Worm (Caenorhabditis elegans) whole organism, young adult: ENCODE results near the gene fbxb-77.

ENCODE experiments used
- B0035.1 ChIP-seq: sonication (generic microtip); optimal IDR thresholded peaks from 2 replicates; lab custom pipeline; 2016; ENCODE audit warnings: missing genetic modification characterization, mild to moderate bottlenecking, missing compliant biosample characterization, missing genotype, missing genetic modification reagents
- C06A6.2 ChIP-seq: fragments of 200-800 bp; sonication (Bioruptor generic); conservative IDR thresholded peaks from 2 replicates; pipeline ENCODE4 v1.3.6; 2022; ENCODE audit warnings: missing genetic modification characterization, missing compliant biosample characterization
- C17E4.6 ChIP-seq: fragments of 200-800 bp; sonication (Bioruptor generic); IDR thresholded peaks from 2 replicates; pipeline ENCODE4 v1.3.6; 2022; ENCODE audit warnings: missing genetic modification reagents, missing genetic modification characterization, missing compliant biosample characterization
- D2030.7 ChIP-seq: fragments of 200-800 bp; sonication (Bioruptor generic); IDR thresholded peaks from 2 replicates; pipeline ENCODE4 v1.3.6; 2022; ENCODE audit warnings: missing genetic modification reagents, missing genetic modification characterization, missing compliant biosample characterization
- F52B5.7 ChIP-seq: sonication (generic microtip); optimal IDR thresholded peaks from 2 replicates; lab custom pipeline; 2016; ENCODE audit warnings: mild to moderate bottlenecking, missing genetic modification characterization, missing compliant biosample characterization
- F55B11.4 ChIP-seq: sonication (generic microtip); optimal IDR thresholded peaks from 2 replicates; lab custom pipeline; 2016; ENCODE audit warnings: missing compliant biosample characterization, missing genetic modification characterization, borderline replicate concordance; ENCODE audit not compliant: insufficient read depth
- K11D2.4 ChIP-seq: fragments of 200-800 bp; sonication (Bioruptor generic); IDR thresholded peaks from 2 replicates; pipeline ENCODE4 v1.3.6; 2022; ENCODE audit warnings: missing genetic modification reagents, missing genetic modification characterization, missing compliant biosample characterization
- T26A5.8 ChIP-seq: sonication (generic microtip); optimal IDR thresholded peaks from 2 replicates; lab custom pipeline; 2016; ENCODE audit warnings: missing genetic modification characterization, missing compliant biosample characterization
- ZK185.1 ChIP-seq: sonication (generic microtip); optimal IDR thresholded peaks from 2 replicates; lab custom pipeline; 2016; ENCODE audit warnings: mild to moderate bottlenecking, missing genetic modification characterization, missing compliant biosample characterization; ENCODE audit not compliant: poor library complexity, severe bottlenecking
- aptf-3 ChIP-seq: fragments of 200-800 bp; sonication (Bioruptor generic); IDR thresholded peaks from 2 replicates; pipeline ENCODE4 v1.3.6; 2022; ENCODE audit warnings: missing genetic modification characterization, missing compliant biosample characterization
- attf-3 ChIP-seq: fragments of 200-800 bp; sonication (Bioruptor generic); conservative IDR thresholded peaks from 2 replicates; pipeline ENCODE4 v1.3.6; 2022; ENCODE audit warnings: missing genetic modification reagents, missing genetic modification characterization, missing compliant biosample characterization
- attf-5 ChIP-seq: fragments of 200-800 bp; sonication (Bioruptor generic); optimal IDR thresholded peaks from 2 replicates; lab custom pipeline; 2018; ENCODE audit warnings: mild to moderate bottlenecking, missing genetic modification characterization, missing compliant biosample characterization
- bed-1 ChIP-seq: fragments of 200-800 bp; sonication (Bioruptor generic); IDR thresholded peaks from 2 replicates; pipeline ENCODE4 v1.3.6; 2022; ENCODE audit warnings: missing genetic modification reagents, missing genetic modification characterization, missing compliant biosample characterization
- bed-2 ChIP-seq: fragments of 200-800 bp; sonication (Bioruptor generic); IDR thresholded peaks from 2 replicates; pipeline ENCODE4 v1.3.6; 2022; ENCODE audit warnings: missing genetic modification reagents, missing genetic modification characterization, missing compliant biosample characterization
- ccch-3 ChIP-seq: fragments of 200-800 bp; sonication (Bioruptor generic); optimal IDR thresholded peaks from 2 replicates; lab custom pipeline; 2018; ENCODE audit warnings: mild to moderate bottlenecking, missing genetic modification characterization, missing compliant biosample characterization
- cebp-1 ChIP-seq, 2 experiments: fragments of 200-800 bp in 1 of 2; sonication (Bioruptor generic) in 1 of 2; sonication (generic microtip) in 1 of 2; IDR thresholded peaks in 1 of 2; optimal IDR thresholded peaks in 1 of 2; 2 replicates each; pipeline versions ENCODE4 v1.3.6 to Lab custom; 2017 to 2022; ENCODE audit warnings: missing compliant biosample characterization in 2 of 2, missing genetic modification characterization in 2 of 2, mild to moderate bottlenecking in 1 of 2, missing genetic modification reagents in 1 of 2, moderate library complexity in 1 of 2
- cebp-2 ChIP-seq: fragments of 200-800 bp; sonication (Bioruptor generic); IDR thresholded peaks from 2 replicates; pipeline ENCODE4 v1.3.6; 2022; ENCODE audit warnings: missing genetic modification characterization, missing compliant biosample characterization
- ceh-91 ChIP-seq: fragments of 200-800 bp; sonication (Bioruptor generic); IDR thresholded peaks from 2 replicates; pipeline ENCODE4 v1.3.6; 2022; ENCODE audit warnings: missing genetic modification reagents, missing genetic modification characterization, missing compliant biosample characterization
- dox-1 ChIP-seq: fragments of 200-800 bp; sonication (Bioruptor generic); IDR thresholded peaks from 2 replicates; pipeline ENCODE4 v1.3.6; 2022; ENCODE audit warnings: missing genetic modification reagents, missing genetic modification characterization, missing compliant biosample characterization
- efl-1 ChIP-seq: fragments of 150-350 bp; optimal IDR thresholded peaks from 2 replicates; lab custom pipeline; 2014; ENCODE audit warnings: missing biosample characterization, missing genetic modification reagents, missing genetic modification characterization
- egl-18 ChIP-seq: fragments of 200-800 bp; sonication (Bioruptor generic); IDR thresholded peaks from 2 replicates; pipeline ENCODE4 v1.3.6; 2022; ENCODE audit warnings: missing genetic modification reagents, missing genetic modification characterization, missing compliant biosample characterization
- egl-44 ChIP-seq: fragments of 200-800 bp; sonication (Bioruptor generic); IDR thresholded peaks from 2 replicates; pipeline ENCODE4 v1.3.6; 2022; ENCODE audit warnings: missing genetic modification reagents, missing genetic modification characterization, missing compliant biosample characterization
- egrh-3 ChIP-seq: fragments of 200-800 bp; sonication (Bioruptor generic); IDR thresholded peaks from 2 replicates; pipeline ENCODE4 v1.3.6; 2022; ENCODE audit warnings: missing genetic modification reagents, missing genetic modification characterization, missing compliant biosample characterization
- ekl-4 ChIP-seq: fragments of 200-800 bp; sonication (Bioruptor generic); IDR thresholded peaks from 2 replicates; pipeline ENCODE4 v1.3.6; 2022; ENCODE audit warnings: missing genetic modification reagents, missing genetic modification characterization, missing compliant biosample characterization
- gei-17 ChIP-seq: fragments of 200-800 bp; sonication (Bioruptor generic); optimal IDR thresholded peaks from 2 replicates; lab custom pipeline; 2018; ENCODE audit warnings: mild to moderate bottlenecking, missing genetic modification characterization, missing compliant biosample characterization
- hmg-1.2 ChIP-seq: fragments of 200-800 bp; sonication (Bioruptor generic); IDR thresholded peaks from 2 replicates; pipeline ENCODE4 v1.3.6; 2022; ENCODE audit warnings: missing genetic modification reagents, missing genetic modification characterization, missing compliant biosample characterization
- lag-1 ChIP-seq: fragments of 200-800 bp; sonication (Bioruptor generic); IDR thresholded peaks from 2 replicates; pipeline ENCODE4 v1.3.6; 2022; ENCODE audit warnings: missing genetic modification reagents, missing genetic modification characterization, missing compliant biosample characterization
- let-607 ChIP-seq, 2 experiments: fragments of 200-800 bp in 1 of 2; sonication (Bioruptor generic) in 1 of 2; sonication (generic microtip) in 1 of 2; optimal IDR thresholded peaks; 2 replicates each; lab custom pipeline; 2016 to 2018; ENCODE audit warnings: mild to moderate bottlenecking in 2 of 2, missing compliant biosample characterization in 2 of 2, missing genetic modification characterization in 2 of 2, moderate library complexity in 2 of 2, missing genotype in 1 of 2
- lin-26 ChIP-seq: fragments of 200-800 bp; sonication (Bioruptor generic); IDR thresholded peaks from 2 replicates; pipeline ENCODE4 v1.3.6; 2022; ENCODE audit warnings: missing genetic modification reagents, missing genetic modification characterization, missing compliant biosample characterization
- lin-40 ChIP-seq: sonication (generic microtip); optimal IDR thresholded peaks from 2 replicates; lab custom pipeline; 2016; ENCODE audit warnings: missing genetic modification characterization, mild to moderate bottlenecking, missing compliant biosample characterization, missing genotype, missing genetic modification reagents
- madf-6 ChIP-seq: fragments of 200-800 bp; sonication (Bioruptor generic); IDR thresholded peaks from 2 replicates; pipeline ENCODE4 v1.3.6; 2022; ENCODE audit warnings: missing genetic modification reagents, missing genetic modification characterization, missing compliant biosample characterization
- madf-8 ChIP-seq: fragments of 200-800 bp; sonication (Bioruptor generic); conservative IDR thresholded peaks from 2 replicates; pipeline ENCODE4 v1.3.6; 2022; ENCODE audit warnings: missing genetic modification reagents, missing genetic modification characterization, missing compliant biosample characterization
- nhr-179 ChIP-seq: sonication (generic microtip); optimal IDR thresholded peaks from 2 replicates; lab custom pipeline; 2016; ENCODE audit warnings: mild to moderate bottlenecking, missing genetic modification characterization, missing compliant biosample characterization
- nhr-80 ChIP-seq: sonication (generic microtip); optimal IDR thresholded peaks from 2 replicates; lab custom pipeline; 2016; ENCODE audit warnings: missing genetic modification characterization, missing compliant biosample characterization
- nhr-90 ChIP-seq: sonication (generic microtip); optimal IDR thresholded peaks from 2 replicates; lab custom pipeline; 2016; ENCODE audit warnings: missing genotype, mild to moderate bottlenecking, missing genetic modification characterization, missing compliant biosample characterization
- repo-1 ChIP-seq: sonication (generic microtip); optimal IDR thresholded peaks from 2 replicates; lab custom pipeline; 2017; ENCODE audit warnings: mild to moderate bottlenecking, missing genetic modification characterization, missing compliant biosample characterization
- rpc-1 ChIP-seq, 2 experiments: fragments of 150-350 bp in 1 of 2; sonication (generic microtip) in 1 of 2; optimal IDR thresholded peaks; 2 replicates each; lab custom pipeline; 2014 to 2018; ENCODE audit warnings: missing biosample characterization in 1 of 2, missing genetic modification characterization in 1 of 2, missing genetic modification reagents in 1 of 2, missing genotype in 1 of 2
- snpc-4 ChIP-seq, 5 experiments: fragments of 150-350 bp in 1 of 5; sonication (generic microtip) in 4 of 5; optimal IDR thresholded peaks; 2 replicates each; lab custom pipeline; 2014 to 2018; ENCODE audit warnings: missing genetic modification characterization in 5 of 5, missing biosample characterization in 3 of 5, antibody characterized with exemption in 2 of 5, mild to moderate bottlenecking in 2 of 5, missing compliant biosample characterization in 2 of 5, missing genotype in 2 of 5, moderate library complexity in 2 of 5, missing genetic modification reagents in 1 of 5
- somi-1 ChIP-seq: fragments of 200-800 bp; sonication (Bioruptor generic); optimal IDR thresholded peaks from 2 replicates; lab custom pipeline; 2018; ENCODE audit warnings: mild to moderate bottlenecking, missing genetic modification characterization, missing compliant biosample characterization
- tbx-9 ChIP-seq: sonication (generic microtip); optimal IDR thresholded peaks from 2 replicates; lab custom pipeline; 2016; ENCODE audit warnings: borderline replicate concordance, missing genetic modification characterization, inconsistent platforms, missing compliant biosample characterization
- tlf-1 ChIP-seq: fragments of 200-800 bp; sonication (Bioruptor generic); optimal IDR thresholded peaks from 2 replicates; lab custom pipeline; 2018; ENCODE audit warnings: mild to moderate bottlenecking, missing genetic modification characterization, missing compliant biosample characterization
- xnd-1 ChIP-seq: sonication (generic microtip); optimal IDR thresholded peaks from 2 replicates; lab custom pipeline; 2016; ENCODE audit warnings: missing genotype, missing genetic modification reagents, missing genetic modification characterization, missing compliant biosample characterization
- ztf-18 ChIP-seq: sonication (generic microtip); optimal IDR thresholded peaks from 2 replicates; lab custom pipeline; 2016; ENCODE audit warnings: missing genotype, mild to moderate bottlenecking, missing genetic modification characterization, missing compliant biosample characterization
- ztf-22 ChIP-seq: fragments of 200-800 bp; sonication (Bioruptor generic); optimal IDR thresholded peaks from 2 replicates; lab custom pipeline; 2018; ENCODE audit warnings: mild to moderate bottlenecking, missing genetic modification characterization, moderate library complexity, missing compliant biosample characterization
- ztf-26 ChIP-seq: sonication (generic microtip); optimal IDR thresholded peaks from 2 replicates; lab custom pipeline; 2017; ENCODE audit warnings: missing genetic modification characterization, missing compliant biosample characterization
- ztf-28 ChIP-seq: fragments of 200-800 bp; sonication (Bioruptor generic); IDR thresholded peaks from 2 replicates; pipeline ENCODE4 v1.3.6; 2022; ENCODE audit warnings: missing genetic modification reagents, missing genetic modification characterization, missing compliant biosample characterization

Gene fbxb-77

DNA sequence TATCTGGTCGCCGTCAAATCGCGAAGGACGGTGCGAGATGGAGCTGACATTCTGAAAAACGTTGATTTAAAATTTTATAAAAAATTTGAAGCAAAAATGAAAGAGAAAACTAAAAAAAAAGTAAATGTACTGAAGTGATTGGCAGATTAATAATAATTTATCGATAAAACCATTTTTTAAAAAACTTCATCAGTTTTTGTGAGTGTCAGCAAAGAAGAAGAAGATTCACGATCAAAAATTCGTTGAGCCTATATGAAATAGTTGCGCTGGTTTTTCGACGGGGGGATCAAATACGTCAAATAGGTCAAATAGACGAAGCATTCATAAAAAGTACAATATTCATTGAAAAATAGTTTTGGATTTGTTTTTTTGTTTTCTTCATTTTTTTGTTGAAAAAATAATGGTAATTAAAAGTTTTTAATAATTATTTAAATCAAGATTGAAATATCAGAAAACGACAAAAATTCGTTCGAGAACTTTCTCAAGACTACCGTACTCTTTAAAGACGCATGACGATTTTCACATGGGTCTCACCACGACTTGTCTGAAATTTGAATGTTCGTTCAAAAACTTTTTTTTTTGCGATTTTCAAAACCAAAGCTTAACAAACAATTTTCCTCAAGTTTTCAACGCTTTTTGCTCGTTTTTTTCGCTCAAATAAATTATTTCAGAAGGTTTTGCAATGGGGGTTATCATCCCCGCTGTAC, 4.6 kb upstream of the fbxb-77 start, which contains the start of the genes memi-1 and cyp-31A3:
Gene memi-1, minus strand, starts transcription at position 51 of the 707 bp plus-strand sequence.
Gene cyp-31A3, plus strand, starts transcription at position 672 of the 707 bp plus-strand sequence.
- TF ChIP-seq aptf-3 (no peak), attf-5 (GFP tag; lab: Kevin White, UChicago) (no peak), snpc-4 (GFP tag; optimal IDR thresholded peaks at IDR 0.05; lab: Kevin White, UChicago) (peak; percentile 37), snpc-4 (tag; optimal IDR thresholded peaks at IDR 0.05; lab: Kevin White, UChicago) (peak; percentile 8 to 80 (median 58)), rpc-1 (optimal IDR thresholded peaks at IDR 0.05; lab: Kevin White, UChicago) (no peak), rpc-1 (tag; optimal IDR thresholded peaks at IDR 0.05; lab: Kevin White, UChicago) (no peak), lin-40 (tag; lab: Kevin White, UChicago) (no peak), egrh-3 (no peak), ccch-3 (GFP tag; lab: Kevin White, UChicago) (no peak), egl-18 (GFP tag; lab: Robert Waterston, UW) (no peak), madf-8 (peak; percentile 87), ztf-22 (no peak), gei-17 (GFP tag; lab: Kevin White, UChicago) (no peak), egl-44 (GFP tag; lab: Robert Waterston, UW) (no peak), let-607 (tag; optimal IDR thresholded peaks at IDR 0.05; lab: Kevin White, UChicago) (no peak), tlf-1 (peak; percentile 54), xnd-1 (tag; lab: Kevin White, UChicago) (peak; percentile 86), repo-1 (tag; lab: Kevin White, UChicago) (no peak), dox-1 (GFP tag; lab: Robert Waterston, UW) (no peak), D2030.7 (GFP tag; lab: Robert Waterston, UW) (peak; percentile 82), madf-6 (GFP tag; lab: Robert Waterston, UW) (peak; percentile 96), lag-1 (GFP tag; lab: Robert Waterston, UW) (no peak), attf-3 (no peak), T26A5.8 (tag; lab: Kevin White, UChicago) (no peak), nhr-179 (no peak), ceh-91 (GFP tag; lab: Robert Waterston, UW) (peak; percentile 77), cebp-1 (GFP tag; IDR thresholded peaks at IDR 0.05; lab: Robert Waterston, UW) (no peak), cebp-1 (tag; optimal IDR thresholded peaks at IDR 0.05; lab: Kevin White, UChicago) (no peak), C17E4.6 (GFP tag; lab: Robert Waterston, UW) (no peak), bed-2 (GFP tag; lab: Robert Waterston, UW) (no peak), nhr-80 (tag; lab: Kevin White, UChicago) (no peak), somi-1 (no peak), hmg-1.2 (0 out of 2 replicates have a peak, but pooled peaks have one; percentile 20), ekl-4 (GFP tag; lab: Robert Waterston, UW) (peak; percentile 75), F55B11.4 (tag; lab: Kevin White, UChicago) (no peak), C06A6.2 (GFP tag; lab: Robert Waterston, UW) (no peak), bed-1 (GFP tag; lab: Robert Waterston, UW) (no peak), ztf-18 (tag; lab: Kevin White, UChicago) (no peak), ZK185.1 (tag; lab: Kevin White, UChicago) (no peak), K11D2.4 (GFP tag; lab: Robert Waterston, UW) (no peak), B0035.1 (tag; lab: Kevin White, UChicago) (no peak), nhr-90 (tag; lab: Kevin White, UChicago) (no peak), tbx-9 (no peak), lin-26 (no peak), ztf-28 (GFP tag; lab: Robert Waterston, UW) (no peak), cebp-2 (GFP tag; lab: Robert Waterston, UW) (no peak), ztf-26 (tag; lab: Kevin White, UChicago) (no peak), efl-1 (peak; percentile 32), F52B5.7 (tag; lab: Kevin White, UChicago) (no peak)
